Worm (Caenorhabditis elegans) whole organism, young adult: ENCODE results near the gene lsm-1.
A peak's percentile ranks its signal among the peaks of the same experiment; 100 is the strongest.

Experiments used
- B0261.1 ChIP-seq: sonication (generic microtip); optimal IDR thresholded peaks from 2 replicates; lab custom pipeline; 2016; ENCODE audit warnings: mild to moderate bottlenecking, missing genetic modification characterization, moderate library complexity, missing compliant biosample characterization
- B0336.3 ChIP-seq: fragments of 200-800 bp; sonication (Bioruptor generic); IDR thresholded peaks from 2 replicates; pipeline ENCODE4 v1.3.6; 2022; ENCODE audit warnings: missing genetic modification characterization, missing compliant biosample characterization
- F33H1.4 ChIP-seq: fragments of 200-800 bp; sonication (Bioruptor generic); IDR thresholded peaks from 2 replicates; pipeline ENCODE4 v1.3.6; 2022; ENCODE audit warnings: missing genetic modification reagents, missing genetic modification characterization, missing compliant biosample characterization
- K11D2.4 ChIP-seq: fragments of 200-800 bp; sonication (Bioruptor generic); IDR thresholded peaks from 2 replicates; pipeline ENCODE4 v1.3.6; 2022; ENCODE audit warnings: missing genetic modification reagents, missing genetic modification characterization, missing compliant biosample characterization
- cebp-1 ChIP-seq, 2 experiments: fragments of 200-800 bp in 1 of 2; sonication (Bioruptor generic) in 1 of 2; sonication (generic microtip) in 1 of 2; IDR thresholded peaks in 1 of 2; optimal IDR thresholded peaks in 1 of 2; 2 replicates each; pipeline versions ENCODE4 v1.3.6 to Lab custom; 2017 to 2022; ENCODE audit warnings: missing compliant biosample characterization in 2 of 2, missing genetic modification characterization in 2 of 2, mild to moderate bottlenecking in 1 of 2, missing genetic modification reagents in 1 of 2, moderate library complexity in 1 of 2
- let-607 ChIP-seq, 2 experiments: fragments of 200-800 bp in 1 of 2; sonication (Bioruptor generic) in 1 of 2; sonication (generic microtip) in 1 of 2; optimal IDR thresholded peaks; 2 replicates each; lab custom pipeline; 2016 to 2018; ENCODE audit warnings: mild to moderate bottlenecking in 2 of 2, missing compliant biosample characterization in 2 of 2, missing genetic modification characterization in 2 of 2, moderate library complexity in 2 of 2, missing genotype in 1 of 2
- mcd-1 ChIP-seq: fragments of 200-800 bp; sonication (Bioruptor generic); IDR thresholded peaks from 2 replicates; pipeline ENCODE4 v1.3.6; 2022; ENCODE audit warnings: missing genetic modification reagents, missing genetic modification characterization, missing compliant biosample characterization
- nfya-2 ChIP-seq: fragments of 200-800 bp; sonication (Bioruptor generic); IDR thresholded peaks from 2 replicates; pipeline ENCODE4 v1.3.6; 2022; ENCODE audit warnings: missing genetic modification reagents, missing genetic modification characterization, missing compliant biosample characterization

Gene lsm-1

DNA sequence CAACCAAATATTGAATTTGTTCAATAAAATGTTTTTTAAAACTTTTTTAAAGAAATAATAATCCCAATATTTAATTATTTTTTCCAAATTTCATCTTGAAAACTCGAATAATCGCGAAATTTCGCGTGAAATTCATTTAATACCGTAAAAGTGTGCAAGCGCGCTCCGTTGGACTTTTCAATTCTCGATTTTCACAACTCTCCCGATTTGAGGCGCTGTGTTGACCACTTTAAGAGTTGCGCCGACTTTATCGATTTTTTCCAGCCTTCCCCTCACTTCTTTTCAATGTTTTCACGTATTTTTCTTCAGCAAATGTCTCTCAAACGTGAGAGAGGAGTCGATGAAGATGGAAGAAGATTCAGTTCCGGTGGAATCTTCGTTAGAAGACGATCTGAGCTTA lies 43.7 kb downstream of the lsm-1 start:
- TF ChIP-seq mcd-1: peak; percentile 65

ce11 chrII:11175347-11175746 lies 48.6 kb downstream of the lsm-1 start:
- peak; percentile 59 for TF ChIP-seq mcd-1
- TF ChIP-seq nfya-2 (GFP tag; lab: Robert Waterston, UW): no peak
- peak in 1 of 2 experiments; percentile 74 for TF ChIP-seq let-607 (tag; optimal IDR thresholded peaks at IDR 0.05; lab: Kevin White, UChicago)

ce11 chrII:11176441-11176840 lies 49.7 kb downstream of the lsm-1 start:
- no peak for TF ChIP-seq B0261.1 (tag; lab: Kevin White, UChicago)
- no peak for TF ChIP-seq B0336.3 (GFP tag; lab: Robert Waterston, UW)
- TF ChIP-seq K11D2.4 (GFP tag; lab: Robert Waterston, UW): 0 out of 2 replicates have a peak, but pooled peaks have one; percentile 18
- TF ChIP-seq F33H1.4 (GFP tag; lab: Robert Waterston, UW): no peak
- TF ChIP-seq cebp-1 (GFP tag; IDR thresholded peaks at IDR 0.05; lab: Robert Waterston, UW): peak; percentile 53; the same call in 1 of the 2 replicates
- peak; percentile 69 for TF ChIP-seq cebp-1 (tag; optimal IDR thresholded peaks at IDR 0.05; lab: Kevin White, UChicago)
- peak; percentile 36; the same call in 1 of the 2 replicates for TF ChIP-seq mcd-1
